Fruit fly (Drosophila melanogaster) whole organism, embryonic: ENCODE measurements around the gene nxf4.

ENCODE experiments used
- CG10321 ChIP-seq: fragments of 200-800 bp; sonication (Bioruptor generic); IDR thresholded peaks from 2 replicates; pipeline ENCODE4 v1.3.6; 2022; ENCODE audit warnings: missing biosample characterization, missing genetic modification characterization
- CG11085 ChIP-seq: fragments of 200-800 bp; sonication (Bioruptor generic); IDR thresholded peaks from 2 replicates; pipeline ENCODE4 v1.3.6; 2022; ENCODE audit warnings: missing biosample characterization, missing genetic modification characterization
- CG12659 ChIP-seq: fragments of 200-800 bp; sonication (Bioruptor generic); optimal IDR thresholded peaks from 3 replicates; lab custom pipeline; 2017; ENCODE audit warnings: mild to moderate bottlenecking, missing biosample characterization, missing genetic modification reagents, missing genetic modification characterization
- CG12942 ChIP-seq: fragments of 200-800 bp; sonication (Bioruptor generic); optimal IDR thresholded peaks from 3 replicates; lab custom pipeline; 2016; ENCODE audit warnings: missing biosample characterization, missing genetic modification characterization
- CG13287 ChIP-seq: fragments of 200-800 bp; sonication (Bioruptor generic); IDR thresholded peaks from 2 replicates; pipeline ENCODE4 v1.3.6; 2022; ENCODE audit warnings: missing biosample characterization, missing genetic modification characterization; ENCODE audit not compliant: partially characterized antibody
- CG17186 ChIP-seq: fragments of 200-800 bp; sonication (Bioruptor generic); optimal IDR thresholded peaks from 3 replicates; lab custom pipeline; 2017; ENCODE audit warnings: missing biosample characterization, missing genetic modification reagents, missing genetic modification characterization
- CG3163 ChIP-seq: fragments of 200-800 bp; sonication (Bioruptor generic); optimal IDR thresholded peaks from 3 replicates; lab custom pipeline; 2016; ENCODE audit warnings: missing biosample characterization, missing genetic modification characterization
- CG32532 ChIP-seq: fragments of 200-800 bp; sonication (Bioruptor generic); IDR thresholded peaks from 2 replicates; pipeline ENCODE4 v1.3.6; 2022; ENCODE audit warnings: missing biosample characterization, missing genetic modification characterization
- CG4328 ChIP-seq: fragments of 200-800 bp; sonication (Bioruptor generic); optimal IDR thresholded peaks from 3 replicates; lab custom pipeline; 2017; ENCODE audit warnings: missing biosample characterization, missing genetic modification reagents, missing genetic modification characterization
- CG8089 ChIP-seq: fragments of 200-800 bp; sonication (Bioruptor generic); optimal IDR thresholded peaks from 3 replicates; lab custom pipeline; 2016; ENCODE audit warnings: missing biosample characterization, missing genetic modification characterization
- CG8388 ChIP-seq: fragments of 200-800 bp; sonication (Bioruptor generic); optimal IDR thresholded peaks from 2 replicates; lab custom pipeline; 2019; ENCODE audit warnings: missing biosample characterization, mild to moderate bottlenecking, missing genetic modification characterization, moderate library complexity
- CG9932 ChIP-seq: fragments of 200-800 bp; sonication (Bioruptor generic); IDR thresholded peaks from 2 replicates; pipeline ENCODE4 v1.3.6; 2022; ENCODE audit warnings: missing biosample characterization, missing genetic modification characterization
- Dref ChIP-seq: fragments of 200-800 bp; sonication (Bioruptor generic); IDR thresholded peaks from 2 replicates; pipeline ENCODE4 v1.3.6; 2022; ENCODE audit warnings: missing biosample characterization, missing genetic modification characterization
- Drgx ChIP-seq: fragments of 200-800 bp; sonication (Bioruptor generic); IDR thresholded peaks from 2 replicates; pipeline ENCODE4 v1.3.6; 2022; ENCODE audit warnings: missing biosample characterization, missing genetic modification characterization
- Ets65A ChIP-seq: fragments of 200-800 bp; sonication (Bioruptor generic); peaks from one replicate; lab custom pipeline; 2016; ENCODE audit warnings: missing biosample characterization, missing genetic modification characterization
- Fer3 ChIP-seq: fragments of 200-800 bp; sonication (Bioruptor generic); optimal IDR thresholded peaks from 2 replicates; lab custom pipeline; 2018; ENCODE audit warnings: missing biosample characterization, mild to moderate bottlenecking, missing genetic modification characterization, moderate library complexity
- HLH3B ChIP-seq: fragments of 200-800 bp; sonication (Bioruptor generic); IDR thresholded peaks from 2 replicates; pipeline ENCODE4 v1.3.6; 2022; ENCODE audit warnings: missing biosample characterization, missing genetic modification characterization
- HLH4C ChIP-seq: fragments of 200-800 bp; sonication (Bioruptor generic); IDR thresholded peaks from 3 replicates; pipeline ENCODE4 v1.3.6; 2022; ENCODE audit warnings: missing biosample characterization, missing genetic modification characterization; ENCODE audit not compliant: partially characterized antibody
- Neu2 ChIP-seq: fragments of 200-800 bp; sonication (Bioruptor generic); optimal IDR thresholded peaks from 3 replicates; lab custom pipeline; 2016; ENCODE audit warnings: missing biosample characterization, missing genetic modification characterization, borderline replicate concordance
- Nf-YB ChIP-seq: fragments of 200-800 bp; sonication (Bioruptor generic); optimal IDR thresholded peaks from 3 replicates; lab custom pipeline; 2019; ENCODE audit warnings: missing biosample characterization, mild to moderate bottlenecking, missing genetic modification characterization, moderate library complexity
- Nf-YC ChIP-seq: fragments of 200-800 bp; optimal IDR thresholded peaks from 3 replicates; lab custom pipeline; 2019; ENCODE audit warnings: missing biosample characterization, mild to moderate bottlenecking, missing genetic modification characterization, moderate library complexity
- Pdp1 ChIP-seq, 2 experiments: fragments of 200-800 bp; sonication (Bioruptor generic); optimal IDR thresholded peaks; 3 replicates each; lab custom pipeline; 2016; ENCODE audit warnings: missing biosample characterization in 2 of 2, missing genetic modification characterization in 2 of 2, mild to moderate bottlenecking in 1 of 2, moderate library complexity in 1 of 2
- Ravus ChIP-seq: fragments of 200-800 bp; sonication (Bioruptor generic); IDR thresholded peaks from 2 replicates; pipeline ENCODE4 v1.3.6; 2022; ENCODE audit warnings: missing biosample characterization, missing genetic modification characterization
- Trl ChIP-seq, 3 experiments: fragments of >200 bp in 2 of 3; fragments of 200-800 bp in 1 of 3; sonication (Bioruptor generic) in 1 of 3; optimal IDR thresholded peaks; 2 replicates in 1 of 3; 3 replicates in 2 of 3; lab custom pipeline; 2016 to 2017; ENCODE audit warnings: missing biosample characterization in 1 of 3, missing genetic modification characterization in 1 of 3
- Xrp1 ChIP-seq: fragments of 200-800 bp; sonication (Bioruptor generic); IDR thresholded peaks from 2 replicates; pipeline ENCODE4 v1.3.6; 2022; ENCODE audit warnings: missing biosample characterization, missing genetic modification characterization
- bbx ChIP-seq: fragments of 200-800 bp; sonication (Bioruptor generic); IDR thresholded peaks from 2 replicates; pipeline ENCODE4 v1.3.6; 2022; ENCODE audit warnings: missing biosample characterization, missing genetic modification characterization; ENCODE audit not compliant: partially characterized antibody
- cas ChIP-seq: fragments of 200-800 bp; sonication (Bioruptor generic); IDR thresholded peaks from 2 replicates; pipeline ENCODE4 v1.3.6; 2022; ENCODE audit warnings: missing biosample characterization, missing genetic modification characterization
- chinmo ChIP-seq: fragments of 200-800 bp; sonication (Bioruptor generic); IDR thresholded peaks from 4 replicates; pipeline ENCODE4 v1.3.6; 2022; ENCODE audit warnings: missing biosample characterization, missing genetic modification characterization; ENCODE audit not compliant: partially characterized antibody
- dmrt11E ChIP-seq: fragments of 200-800 bp; sonication (Bioruptor generic); optimal IDR thresholded peaks from 3 replicates; lab custom pipeline; 2018; ENCODE audit warnings: missing biosample characterization, mild to moderate bottlenecking, missing genetic modification characterization, moderate library complexity
- dysf ChIP-seq: fragments of 200-800 bp; sonication (Bioruptor generic); IDR thresholded peaks from 3 replicates; pipeline ENCODE4 v1.3.6; 2022; ENCODE audit warnings: missing biosample characterization, missing genetic modification characterization
- gce ChIP-seq: fragments of 200-800 bp; sonication (Bioruptor generic); IDR thresholded peaks from 3 replicates; pipeline ENCODE4 v1.3.6; 2022; ENCODE audit warnings: missing biosample characterization, missing genetic modification characterization
- gsb-n ChIP-seq: fragments of 200-800 bp; sonication (Bioruptor generic); optimal IDR thresholded peaks from 3 replicates; lab custom pipeline; 2018; ENCODE audit warnings: missing biosample characterization, mild to moderate bottlenecking, missing genetic modification characterization
- h ChIP-seq: fragments of >200 bp; optimal IDR thresholded peaks from 2 replicates; lab custom pipeline; 2017
- jigr1 ChIP-seq: fragments of 200-800 bp; sonication (Bioruptor generic); IDR thresholded peaks from 3 replicates; pipeline ENCODE4 v1.3.6; 2022; ENCODE audit warnings: missing biosample characterization, missing genetic modification characterization
- kay ChIP-seq: fragments of 200-800 bp; sonication (Bioruptor generic); optimal IDR thresholded peaks from 2 replicates; lab custom pipeline; 2016; ENCODE audit warnings: missing biosample characterization, missing genetic modification characterization
- nmo ChIP-seq: fragments of 200-800 bp; sonication (Bioruptor generic); optimal IDR thresholded peaks from 2 replicates; lab custom pipeline; 2018; ENCODE audit warnings: missing biosample characterization, mild to moderate bottlenecking, missing genetic modification characterization, moderate library complexity
- onecut ChIP-seq: fragments of 200-800 bp; sonication (Bioruptor generic); IDR thresholded peaks from 2 replicates; pipeline ENCODE4 v1.3.6; 2022; ENCODE audit warnings: missing biosample characterization, missing genetic modification characterization
- prd ChIP-seq, 3 experiments: fragments of >200 bp in 2 of 3; fragments of 200-800 bp in 1 of 3; sonication (Bioruptor generic) in 1 of 3; optimal IDR thresholded peaks in 2 of 3; IDR thresholded peaks in 1 of 3; 2 replicates in 2 of 3; 3 replicates in 1 of 3; pipeline versions ENCODE4 v1.3.6 to Lab custom; 2017 to 2022; ENCODE audit warnings: missing biosample characterization in 1 of 3, missing genetic modification characterization in 1 of 3
- pzg ChIP-seq: fragments of 200-800 bp; sonication (Bioruptor generic); optimal IDR thresholded peaks from 3 replicates; lab custom pipeline; 2018; ENCODE audit warnings: missing biosample characterization, mild to moderate bottlenecking, missing genetic modification characterization, moderate library complexity
- scrt ChIP-seq: fragments of 200-800 bp; sonication (Bioruptor generic); optimal IDR thresholded peaks from 2 replicates; lab custom pipeline; 2018; ENCODE audit warnings: missing biosample characterization, mild to moderate bottlenecking, missing genetic modification characterization, moderate library complexity
- sens ChIP-seq: fragments of 200-800 bp; sonication (Bioruptor generic); peaks from one replicate; lab custom pipeline; 2016; ENCODE audit warnings: missing biosample characterization, missing genetic modification characterization
- sim ChIP-seq: fragments of 200-800 bp; sonication (Bioruptor generic); IDR thresholded peaks from 2 replicates; pipeline ENCODE4 v1.3.6; 2022; ENCODE audit warnings: missing biosample characterization, missing genetic modification characterization
- sqz ChIP-seq: fragments of 200-800 bp; sonication (Bioruptor generic); optimal IDR thresholded peaks from 3 replicates; lab custom pipeline; 2018; ENCODE audit warnings: missing biosample characterization, mild to moderate bottlenecking, missing genetic modification characterization
- z ChIP-seq: fragments of 200-800 bp; sonication (Bioruptor generic); IDR thresholded peaks from 3 replicates; pipeline ENCODE4 v1.3.6; 2022; ENCODE audit warnings: missing biosample characterization, missing genetic modification characterization
- zen2 ChIP-seq: fragments of 200-800 bp; sonication (Bioruptor generic); IDR thresholded peaks from 3 replicates; pipeline ENCODE4 v1.3.6; 2022; ENCODE audit warnings: missing biosample characterization, missing genetic modification characterization; ENCODE audit not compliant: partially characterized antibody

nxf4 gene

dm6 chr3R:7304455-7305088 is 42.0 kb upstream of the nxf4 start, which contains the start of gene CG42544 (continued):
- TF ChIP-seq dysf (GFP tag; lab: Robert Waterston, UW) (no peak), Ets65A (GFP tag; lab: Kevin White, UChicago) (peak; percentile 57), sim (no peak), jigr1 (no peak), Fer3 (no peak)

DNA sequence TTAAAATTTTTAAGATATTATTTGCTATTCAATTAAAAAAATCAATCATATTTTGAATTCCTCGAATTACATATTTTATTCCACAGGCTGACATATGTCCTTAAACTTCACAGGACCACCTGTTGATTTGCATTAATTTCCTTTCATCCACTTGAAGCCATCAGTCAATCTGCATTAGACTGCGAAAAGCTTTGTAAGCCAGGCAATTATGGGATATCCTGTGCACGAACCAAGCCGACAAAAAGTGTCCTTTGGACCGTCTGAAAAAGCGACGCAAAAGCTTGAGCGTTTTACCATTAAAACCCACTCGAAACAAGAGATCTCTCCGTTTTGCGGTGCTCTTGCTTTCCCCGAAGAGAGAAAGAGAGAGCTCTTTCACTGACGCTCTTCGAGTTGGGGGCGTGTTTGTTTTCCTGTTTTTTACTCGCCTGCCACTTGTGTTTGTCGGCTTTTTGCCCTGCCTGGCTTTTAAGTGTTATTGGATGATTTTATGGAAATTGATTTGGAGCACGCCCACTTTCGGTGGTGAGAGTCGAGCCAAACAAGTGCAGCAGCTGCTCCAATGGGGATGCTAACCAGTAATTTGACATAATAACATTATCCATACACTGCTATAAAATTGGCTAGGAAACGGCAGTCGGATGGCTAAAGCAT is 39.9 kb upstream of the nxf4 start:
- TF ChIP-seq zen2 (GFP tag; lab: Robert Waterston, UW) (peak; percentile 48; the same call in 1 of the 3 replicates), sens (GFP tag; lab: Kevin White, UChicago) (no peak), z (GFP tag; lab: Robert Waterston, UW) (peak; percentile 92), scrt (peak; percentile 82), Trl (optimal IDR thresholded peaks at IDR 0.05; lab: Kevin White, UChicago) (peak; percentile 63 to 69), Trl (GFP tag; optimal IDR thresholded peaks at IDR 0.05; lab: Kevin White, UChicago) (no peak), CG12659 (GFP tag; lab: Kevin White, UChicago) (no peak), CG4328 (no peak), Nf-YB (GFP tag; lab: Kevin White, UChicago) (peak; percentile 94), CG11085 (GFP tag; lab: Robert Waterston, UW) (no peak), Nf-YC (tag; lab: Kevin White, UChicago) (peak; percentile 95), CG12942 (GFP tag; lab: Kevin White, UChicago) (no peak), h (lab: Kevin White, UChicago) (no peak), CG13287 (peak; percentile 19; the same call in 1 of the 2 replicates), dmrt11E (no peak), sqz (GFP tag; lab: Kevin White, UChicago) (peak; percentile 23), CG3163 (GFP tag; lab: Kevin White, UChicago) (peak; percentile 91), Xrp1 (no peak), CG32532 (GFP tag; lab: Robert Waterston, UW) (0 out of 2 replicates have a peak, but pooled peaks have one; percentile 10), HLH4C (GFP tag; lab: Robert Waterston, UW) (0 out of 3 replicates have a peak, but pooled peaks have one; percentile 7)
- TF ChIP-seq, all 482 proteins: peak for 11

DNA sequence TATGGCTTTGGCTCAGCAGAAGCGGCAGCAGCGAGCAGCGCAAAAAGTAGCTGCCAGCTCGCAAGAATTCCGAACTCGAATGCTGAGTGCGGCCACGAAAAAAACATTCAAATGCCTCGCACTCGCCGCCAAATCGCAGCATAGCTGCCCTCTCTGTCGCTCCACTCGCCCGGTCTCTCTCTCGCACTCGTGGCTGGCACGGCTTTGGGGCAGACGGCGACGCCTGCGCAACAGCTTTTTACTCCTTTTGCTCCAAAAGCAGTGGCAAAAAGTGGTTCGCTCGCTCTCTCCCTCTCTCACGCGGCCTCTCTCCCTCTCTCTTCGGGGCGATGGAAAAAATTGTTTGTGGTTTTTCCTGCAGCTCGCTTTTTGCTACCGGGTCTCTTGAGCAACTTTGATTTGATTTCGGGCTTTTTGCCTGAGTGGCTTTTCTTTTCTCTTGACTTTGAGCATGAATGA is 36.9 kb upstream of the nxf4 start, which contains the start of gene rn:
Gene rn (minus strand): TSS at position 51 of the 459 bp plus-strand sequence.
- TF ChIP-seq CG9932 (GFP tag; lab: Robert Waterston, UW) (0 out of 2 replicates have a peak, but pooled peaks have one; percentile 16), onecut (GFP tag; lab: Robert Waterston, UW) (no peak), kay (GFP tag; lab: Kevin White, UChicago) (no peak), CG17186 (GFP tag; lab: Kevin White, UChicago) (no peak), chinmo (GFP tag; lab: Robert Waterston, UW) (0 out of 4 replicates have a peak, but pooled peaks have one; percentile 36), z (GFP tag; lab: Robert Waterston, UW) (peak; percentile 92), Pdp1 (GFP tag; optimal IDR thresholded peaks at IDR 0.05; lab: Kevin White, UChicago) (no peak), CG10321 (GFP tag; lab: Robert Waterston, UW) (peak; percentile 75), CG8388 (no peak), Nf-YC (tag; lab: Kevin White, UChicago) (peak; percentile 94), Drgx (GFP tag; lab: Robert Waterston, UW) (0 out of 2 replicates have a peak, but pooled peaks have one; percentile 43), Ravus (GFP tag; lab: Robert Waterston, UW) (no peak), HLH3B (no peak), Nf-YB (GFP tag; lab: Kevin White, UChicago) (peak; percentile 89), gsb-n (tag; lab: Kevin White, UChicago) (no peak), prd (optimal IDR thresholded peaks at IDR 0.05; lab: Kevin White, UChicago) (no peak), prd (GFP tag; IDR thresholded peaks at IDR 0.05; lab: Robert Waterston, UW) (no peak), gce (GFP tag; lab: Robert Waterston, UW) (no peak), bbx (no peak), CG8089 (GFP tag; lab: Kevin White, UChicago) (no peak), cas (GFP tag; lab: Robert Waterston, UW) (no peak), nmo (no peak), Neu2 (no peak), CG3163 (GFP tag; lab: Kevin White, UChicago) (peak; percentile 75), pzg (no peak), Dref (GFP tag; lab: Robert Waterston, UW) (no peak)
